Worm (Caenorhabditis elegans) whole organism, L1 larva: ENCODE measurements around the gene R07E5.15.

ENCODE experiments used
- aha-1 ChIP-seq: fragments of 150-350 bp; optimal IDR thresholded peaks from 2 replicates; lab custom pipeline; 2014; ENCODE audit warnings: missing biosample characterization, missing genetic modification characterization
- egl-13 ChIP-seq: sonication (generic microtip); optimal IDR thresholded peaks from 2 replicates; lab custom pipeline; 2016; ENCODE audit warnings: missing genotype, missing genetic modification reagents, missing genetic modification characterization, missing compliant biosample characterization
- hlh-4 ChIP-seq: sonication (generic microtip); optimal IDR thresholded peaks from 2 replicates; lab custom pipeline; 2016; ENCODE audit warnings: mild to moderate bottlenecking, missing genetic modification characterization, missing compliant biosample characterization
- hpl-2 ChIP-seq: fragments of 150-350 bp; optimal IDR thresholded peaks from 2 replicates; lab custom pipeline; 2014; ENCODE audit warnings: missing biosample characterization, missing genetic modification reagents, missing genetic modification characterization
- irx-1 ChIP-seq: sonication (generic microtip); optimal IDR thresholded peaks from 2 replicates; lab custom pipeline; 2016; ENCODE audit warnings: missing genetic modification characterization, missing compliant biosample characterization
- jun-1 ChIP-seq: fragments of 150-350 bp; optimal IDR thresholded peaks from 2 replicates; lab custom pipeline; 2014; ENCODE audit warnings: missing biosample characterization, missing genetic modification reagents, missing genetic modification characterization
- mdl-1 ChIP-seq, 2 experiments: fragments of 150-350 bp; optimal IDR thresholded peaks; 2 replicates each; lab custom pipeline; 2014 to 2017; ENCODE audit warnings: missing biosample characterization in 2 of 2, missing genetic modification characterization in 2 of 2, inconsistent platforms in 1 of 2
- nhr-237 ChIP-seq: fragments of 150-350 bp; optimal IDR thresholded peaks from 2 replicates; lab custom pipeline; 2014; ENCODE audit warnings: missing biosample characterization, missing genetic modification characterization
- nhr-85 ChIP-seq: sonication (generic microtip); peaks from one replicate; lab custom pipeline; 2016; ENCODE audit warnings: missing genetic modification characterization, inconsistent platforms, missing compliant biosample characterization
- nhr-90 ChIP-seq: sonication (generic microtip); optimal IDR thresholded peaks from 2 replicates; lab custom pipeline; 2016; ENCODE audit warnings: mild to moderate bottlenecking, missing genetic modification characterization, missing compliant biosample characterization; ENCODE audit not compliant: poor library complexity
- skn-1 ChIP-seq: fragments of 150-350 bp; optimal IDR thresholded peaks from 2 replicates; lab custom pipeline; 2014; ENCODE audit warnings: missing biosample characterization, missing genetic modification characterization
- tbx-2 ChIP-seq: sonication (generic microtip); optimal IDR thresholded peaks from 2 replicates; lab custom pipeline; 2016; ENCODE audit warnings: missing genetic modification characterization, missing compliant biosample characterization
- tlp-1 ChIP-seq: fragments of 150-350 bp; optimal IDR thresholded peaks from 2 replicates; lab custom pipeline; 2014; ENCODE audit warnings: missing biosample characterization, missing genetic modification characterization
- unc-30 ChIP-seq: sonication (generic microtip); optimal IDR thresholded peaks from 2 replicates; lab custom pipeline; 2017; ENCODE audit warnings: missing biosample characterization, missing genetic modification characterization

DNA sequence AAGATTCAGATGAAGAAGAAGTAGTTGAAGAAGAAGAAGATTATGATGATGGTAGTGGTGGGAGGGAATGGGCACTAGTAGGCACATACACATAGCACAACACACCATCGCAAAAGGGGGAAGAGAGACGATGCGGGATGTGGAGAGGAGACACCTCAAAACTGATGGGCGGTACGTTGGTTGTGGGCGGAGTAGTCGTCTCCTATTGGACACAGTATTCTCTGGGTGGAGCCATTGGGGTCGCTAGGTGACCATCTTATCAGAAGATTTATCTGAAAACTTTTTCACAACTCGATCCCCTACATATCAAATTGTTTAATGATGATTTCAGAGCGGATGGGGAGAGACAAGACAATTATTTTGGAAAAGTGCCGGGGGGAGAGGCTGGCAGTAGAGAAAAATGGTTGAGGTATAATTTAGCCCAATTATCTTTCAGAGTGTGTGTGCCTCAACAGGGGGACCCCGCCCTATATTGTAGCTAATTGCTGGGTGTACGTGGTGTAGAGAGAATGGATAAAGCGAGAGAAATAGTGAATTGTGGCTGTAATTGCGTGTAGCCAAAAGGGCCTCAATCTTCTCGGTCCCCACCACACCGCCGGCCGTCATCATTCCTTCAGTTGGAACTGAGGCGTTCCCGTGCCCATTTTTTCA lies 49.7 kb downstream of the R07E5.15 start:
- TF ChIP-seq nhr-85 (tag; lab: Kevin White, UChicago) (no peak), irx-1 (no peak), unc-30 (tag; lab: Kevin White, UChicago) (no peak), nhr-90 (no peak), jun-1 (tag; lab: Kevin White, UChicago) (no peak), hlh-4 (no peak), skn-1 (tag; lab: Kevin White, UChicago) (no peak), aha-1 (tag; lab: Kevin White, UChicago) (no peak), mdl-1 (tag; optimal IDR thresholded peaks at IDR 0.05; lab: Kevin White, UChicago) (no peak), tlp-1 (no peak), hpl-2 (GFP tag; lab: Kevin White, UChicago) (no peak), nhr-237 (tag; lab: Kevin White, UChicago) (no peak), tbx-2 (no peak), egl-13 (tag; lab: Kevin White, UChicago) (no peak)
